Fruit fly (Drosophila melanogaster) whole organism, embryonic: ENCODE data around the gene Vti1b.

Experiments used
- Antp ChIP-seq: fragments of 200-800 bp; sonication (Bioruptor generic); optimal IDR thresholded peaks from 3 replicates; lab custom pipeline; 2016; ENCODE audit warnings: missing biosample characterization, missing genetic modification characterization
- Atf6 ChIP-seq: fragments of 200-800 bp; sonication (Bioruptor generic); IDR thresholded peaks from 2 replicates; pipeline ENCODE4 v1.3.6; 2022; ENCODE audit warnings: missing biosample characterization, missing genetic modification characterization
- CG10431 ChIP-seq: fragments of 200-800 bp; sonication (Bioruptor generic); optimal IDR thresholded peaks from 3 replicates; lab custom pipeline; 2018; ENCODE audit warnings: missing biosample characterization, mild to moderate bottlenecking, missing genetic modification characterization
- CG1233 ChIP-seq: fragments of 200-800 bp; sonication (Bioruptor generic); optimal IDR thresholded peaks from 4 replicates; lab custom pipeline; 2018; ENCODE audit warnings: missing biosample characterization, mild to moderate bottlenecking, missing genetic modification characterization
- CG12659 ChIP-seq: fragments of 200-800 bp; sonication (Bioruptor generic); optimal IDR thresholded peaks from 3 replicates; lab custom pipeline; 2017; ENCODE audit warnings: mild to moderate bottlenecking, missing biosample characterization, missing genetic modification reagents, missing genetic modification characterization
- CG12942 ChIP-seq: fragments of 200-800 bp; sonication (Bioruptor generic); optimal IDR thresholded peaks from 3 replicates; lab custom pipeline; 2016; ENCODE audit warnings: missing biosample characterization, missing genetic modification characterization
- CG15073 ChIP-seq: fragments of 200-800 bp; sonication (Bioruptor generic); optimal IDR thresholded peaks from 2 replicates; lab custom pipeline; 2016; ENCODE audit warnings: missing biosample characterization, missing genetic modification characterization
- CG1529 ChIP-seq: fragments of 200-800 bp; sonication (Bioruptor generic); optimal IDR thresholded peaks from 3 replicates; lab custom pipeline; 2018; ENCODE audit warnings: missing biosample characterization, missing genetic modification characterization
- CG16813 ChIP-seq: fragments of 200-800 bp; sonication (Bioruptor generic); IDR thresholded peaks from 3 replicates; pipeline ENCODE4 v1.3.6; 2022; ENCODE audit warnings: missing biosample characterization, missing genetic modification characterization; ENCODE audit not compliant: partially characterized antibody
- CG17186 ChIP-seq: fragments of 200-800 bp; sonication (Bioruptor generic); optimal IDR thresholded peaks from 3 replicates; lab custom pipeline; 2017; ENCODE audit warnings: missing biosample characterization, missing genetic modification reagents, missing genetic modification characterization
- CG18476 ChIP-seq: fragments of 200-800 bp; sonication (Bioruptor generic); optimal IDR thresholded peaks from 2 replicates; lab custom pipeline; 2016; ENCODE audit warnings: missing biosample characterization, mild to moderate bottlenecking, missing genetic modification characterization
- CG18599 ChIP-seq: fragments of 200-800 bp; sonication (Bioruptor generic); optimal IDR thresholded peaks from 3 replicates; lab custom pipeline; 2017; ENCODE audit warnings: missing biosample characterization, missing genetic modification characterization, mild to moderate bottlenecking, moderate library complexity, missing genetic modification reagents
- CG31388 ChIP-seq: fragments of 200-800 bp; sonication (Bioruptor generic); optimal IDR thresholded peaks from 2 replicates; lab custom pipeline; 2016; ENCODE audit warnings: missing biosample characterization, missing genetic modification characterization
- CG32767 ChIP-seq: fragments of 200-800 bp; sonication (Bioruptor generic); IDR thresholded peaks from 2 replicates; pipeline ENCODE4 v1.3.6; 2022; ENCODE audit warnings: missing biosample characterization, missing genetic modification characterization
- CG3407 ChIP-seq: fragments of 200-800 bp; sonication (Bioruptor generic); optimal IDR thresholded peaks from 2 replicates; lab custom pipeline; 2018; ENCODE audit warnings: missing biosample characterization, mild to moderate bottlenecking, missing genetic modification characterization
- CG5245 ChIP-seq: fragments of 200-800 bp; sonication (Bioruptor generic); optimal IDR thresholded peaks from 3 replicates; lab custom pipeline; 2016; ENCODE audit warnings: missing biosample characterization, missing genetic modification characterization
- CG7928 ChIP-seq: fragments of 200-800 bp; sonication (Bioruptor generic); optimal IDR thresholded peaks from 2 replicates; lab custom pipeline; 2017; ENCODE audit warnings: missing biosample characterization, mild to moderate bottlenecking, missing genetic modification characterization
- CG8478 ChIP-seq: fragments of >200 bp; optimal IDR thresholded peaks from 2 replicates; lab custom pipeline; 2018
- CG9932 ChIP-seq: fragments of 200-800 bp; sonication (Bioruptor generic); IDR thresholded peaks from 2 replicates; pipeline ENCODE4 v1.3.6; 2022; ENCODE audit warnings: missing biosample characterization, missing genetic modification characterization
- Camta ChIP-seq: fragments of 200-800 bp; sonication (Bioruptor generic); optimal IDR thresholded peaks from 2 replicates; lab custom pipeline; 2016; ENCODE audit warnings: missing biosample characterization, missing genetic modification characterization
- Chrac-16 ChIP-seq: fragments of 200-800 bp; sonication (Bioruptor generic); optimal IDR thresholded peaks from 3 replicates; lab custom pipeline; 2016; ENCODE audit warnings: missing biosample characterization, missing genetic modification characterization
- CkIIα-i1 ChIP-seq: fragments of 200-800 bp; sonication (Bioruptor generic); IDR thresholded peaks from 2 replicates; pipeline ENCODE4 v1.3.6; 2022; ENCODE audit warnings: missing biosample characterization, missing genetic modification characterization
- Doc2 ChIP-seq: fragments of 200-800 bp; sonication (Bioruptor generic); IDR thresholded peaks from 2 replicates; pipeline ENCODE4 v1.3.6; 2022; ENCODE audit warnings: missing biosample characterization, missing genetic modification characterization
- H15 ChIP-seq: fragments of 200-800 bp; sonication (Bioruptor generic); IDR thresholded peaks from 3 replicates; pipeline ENCODE4 v1.3.6; 2022; ENCODE audit warnings: missing biosample characterization, missing genetic modification characterization
- Hand ChIP-seq: fragments of 200-800 bp; sonication (Bioruptor generic); optimal IDR thresholded peaks from 2 replicates; lab custom pipeline; 2017; ENCODE audit warnings: mild to moderate bottlenecking, missing biosample characterization, missing genetic modification reagents, missing genetic modification characterization
- Kr ChIP-seq: fragments of 200-800 bp; sonication (Bioruptor generic); optimal IDR thresholded peaks from 2 replicates; lab custom pipeline; 2017; ENCODE audit warnings: missing biosample characterization, mild to moderate bottlenecking, missing genetic modification characterization
- Lhr ChIP-seq: fragments of 200-800 bp; sonication (Bioruptor generic); optimal IDR thresholded peaks from 3 replicates; lab custom pipeline; 2017; ENCODE audit warnings: mild to moderate bottlenecking, missing biosample characterization, missing genetic modification reagents, missing genetic modification characterization
- Max ChIP-seq: fragments of 200-800 bp; sonication (Bioruptor generic); optimal IDR thresholded peaks from 2 replicates; lab custom pipeline; 2016; ENCODE audit warnings: missing biosample characterization, mild to moderate bottlenecking, missing genetic modification characterization
- NFAT ChIP-seq: fragments of 200-800 bp; sonication (Bioruptor generic); IDR thresholded peaks from 2 replicates; pipeline ENCODE4 v1.3.6; 2022; ENCODE audit warnings: missing biosample characterization, missing genetic modification characterization
- Side ChIP-seq: fragments of 200-800 bp; sonication (Bioruptor generic); optimal IDR thresholded peaks from 2 replicates; lab custom pipeline; 2016; ENCODE audit warnings: missing biosample characterization, missing genetic modification characterization
- Taf1 ChIP-seq: fragments of 200-800 bp; sonication (Bioruptor generic); IDR thresholded peaks from 2 replicates; pipeline ENCODE4 v1.3.6; 2022; ENCODE audit warnings: missing biosample characterization, missing genetic modification characterization
- bbx ChIP-seq: fragments of 200-800 bp; sonication (Bioruptor generic); IDR thresholded peaks from 2 replicates; pipeline ENCODE4 v1.3.6; 2022; ENCODE audit warnings: missing biosample characterization, missing genetic modification characterization; ENCODE audit not compliant: partially characterized antibody
- chn ChIP-seq: fragments of 200-800 bp; sonication (Bioruptor generic); optimal IDR thresholded peaks from 2 replicates; lab custom pipeline; 2016; ENCODE audit warnings: missing biosample characterization, missing genetic modification characterization
- crc ChIP-seq: fragments of 200-800 bp; sonication (Bioruptor generic); optimal IDR thresholded peaks from 2 replicates; lab custom pipeline; 2016; ENCODE audit warnings: missing biosample characterization, missing genetic modification characterization
- esg ChIP-seq: fragments of 200-800 bp; sonication (Bioruptor generic); conservative IDR thresholded peaks from 2 replicates; pipeline ENCODE4 v1.3.6; 2022; ENCODE audit warnings: missing biosample characterization, missing genetic modification characterization
- fru ChIP-seq: fragments of >200 bp; optimal IDR thresholded peaks from 2 replicates; lab custom pipeline; 2017
- ftz-f1 ChIP-seq: fragments of 200-800 bp; sonication (Bioruptor generic); optimal IDR thresholded peaks from 2 replicates; lab custom pipeline; 2016; ENCODE audit warnings: missing biosample characterization, missing genetic modification characterization
- gcm ChIP-seq: fragments of 200-800 bp; sonication (Bioruptor generic); optimal IDR thresholded peaks from 2 replicates; lab custom pipeline; 2019; ENCODE audit warnings: missing biosample characterization, mild to moderate bottlenecking, missing genetic modification characterization, moderate library complexity
- ham ChIP-seq: fragments of 200-800 bp; sonication (Bioruptor generic); IDR thresholded peaks from 2 replicates; pipeline ENCODE4 v1.3.6; 2022; ENCODE audit warnings: missing biosample characterization, missing genetic modification characterization
- hkb ChIP-seq, 2 experiments: fragments of 200-800 bp in 1 of 2; fragments of >200 bp in 1 of 2; sonication (Bioruptor generic) in 1 of 2; IDR thresholded peaks in 1 of 2; optimal IDR thresholded peaks in 1 of 2; 2 replicates each; pipeline versions ENCODE4 v1.3.6 to Lab custom; 2017 to 2022; ENCODE audit warnings: missing biosample characterization in 1 of 2, missing genetic modification characterization in 1 of 2
- inv ChIP-seq: fragments of 200-800 bp; sonication (Bioruptor generic); IDR thresholded peaks from 2 replicates; pipeline ENCODE4 v1.3.6; 2022; ENCODE audit warnings: missing biosample characterization, missing genetic modification characterization; ENCODE audit not compliant: partially characterized antibody
- jing ChIP-seq: fragments of 200-800 bp; sonication (Bioruptor generic); optimal IDR thresholded peaks from 2 replicates; lab custom pipeline; 2018; ENCODE audit warnings: missing biosample characterization, mild to moderate bottlenecking, missing genetic modification characterization
- klu ChIP-seq: fragments of 200-800 bp; sonication (Bioruptor generic); IDR thresholded peaks from 2 replicates; pipeline ENCODE4 v1.3.6; 2022; ENCODE audit warnings: missing biosample characterization, missing genetic modification characterization
- otp ChIP-seq: fragments of 200-800 bp; sonication (Bioruptor generic); IDR thresholded peaks from 3 replicates; pipeline ENCODE4, ENCODE4 v1.3.6; 2022; ENCODE audit warnings: missing biosample characterization, missing genetic modification characterization
- p53 ChIP-seq: fragments of 200-800 bp; sonication (Bioruptor generic); optimal IDR thresholded peaks from 2 replicates; lab custom pipeline; 2016; ENCODE audit warnings: missing biosample characterization, missing genetic modification characterization
- pfk ChIP-seq: fragments of 200-800 bp; sonication (Bioruptor generic); optimal IDR thresholded peaks from 2 replicates; lab custom pipeline; 2018; ENCODE audit warnings: missing biosample characterization, mild to moderate bottlenecking, missing genetic modification characterization, moderate library complexity
- pum ChIP-seq: fragments of 200-800 bp; sonication (Bioruptor generic); optimal IDR thresholded peaks from 2 replicates; lab custom pipeline; 2016; ENCODE audit warnings: missing biosample characterization, missing genetic modification characterization
- run ChIP-seq: fragments of 200-800 bp; sonication (Bioruptor generic); optimal IDR thresholded peaks from 3 replicates; lab custom pipeline; 2018; ENCODE audit warnings: missing biosample characterization, mild to moderate bottlenecking, missing genetic modification characterization
- slou ChIP-seq: fragments of 200-800 bp; sonication (Bioruptor generic); optimal IDR thresholded peaks from 3 replicates; lab custom pipeline; 2016; ENCODE audit warnings: missing biosample characterization, missing genetic modification characterization
- tgo ChIP-seq: fragments of 200-800 bp; sonication (Bioruptor generic); IDR thresholded peaks from 3 replicates; pipeline ENCODE4 v1.3.6; 2022; ENCODE audit warnings: missing biosample characterization, missing genetic modification characterization
- toy ChIP-seq: fragments of 200-800 bp; sonication (Bioruptor generic); IDR thresholded peaks from 2 replicates; pipeline ENCODE4 v1.3.6; 2022; ENCODE audit warnings: missing biosample characterization, missing genetic modification characterization
- wek ChIP-seq: fragments of 200-800 bp; sonication (Bioruptor generic); optimal IDR thresholded peaks from 3 replicates; lab custom pipeline; 2018; ENCODE audit warnings: missing biosample characterization, mild to moderate bottlenecking, missing genetic modification characterization, moderate library complexity

Vti1b gene

DNA sequence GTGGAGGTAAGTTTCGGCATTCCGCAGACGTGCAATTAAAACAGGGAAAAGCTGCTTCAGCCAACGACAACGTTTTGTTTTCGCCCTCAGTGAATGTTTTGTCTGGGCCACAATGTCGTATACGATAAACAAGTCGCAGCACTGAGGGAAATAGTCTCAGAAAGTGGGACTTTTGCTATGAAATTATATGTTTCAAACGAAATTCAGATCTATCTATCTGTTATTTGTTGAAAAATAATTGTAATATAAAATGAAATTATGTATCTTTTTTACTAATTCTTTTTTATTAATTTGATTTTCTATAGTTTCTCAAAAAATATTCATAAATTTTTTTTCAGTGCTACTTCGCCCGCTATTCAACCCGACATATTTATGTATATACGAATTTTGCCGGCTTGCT, 3.4 kb upstream of the Vti1b start (continued):
- TF ChIP-seq gcm = no peak
- TF ChIP-seq CG5245 (GFP tag; lab: Kevin White, UChicago) = no peak
- TF ChIP-seq pfk = no peak
- no peak for TF ChIP-seq Camta
- TF ChIP-seq CkIIα-i1 = no peak
- TF ChIP-seq chn (GFP tag; lab: Kevin White, UChicago) = no peak
- TF ChIP-seq CG3407 = peak; percentile 9
- TF ChIP-seq CG1233 = no peak
- no peak for TF ChIP-seq p53 (GFP tag; lab: Kevin White, UChicago)
- peak; percentile 51 for TF ChIP-seq Chrac-16
- no peak for TF ChIP-seq crc (GFP tag; lab: Kevin White, UChicago)
- no peak for TF ChIP-seq CG1529 (GFP tag; lab: Kevin White, UChicago)
- no peak for TF ChIP-seq Hand (GFP tag; lab: Kevin White, UChicago)
- TF ChIP-seq jing (GFP tag; lab: Kevin White, UChicago) = no peak
- TF ChIP-seq klu (GFP tag; lab: Robert Waterston, UW) = peak; percentile 40
- no peak for TF ChIP-seq Doc2 (GFP tag; lab: Robert Waterston, UW)
- TF ChIP-seq pum (GFP tag; lab: Kevin White, UChicago) = no peak
- no peak for TF ChIP-seq Taf1 (GFP tag; lab: Robert Waterston, UW)
- no peak for TF ChIP-seq CG16813
- no peak for TF ChIP-seq CG15073
- TF ChIP-seq CG32767 = 0 out of 2 replicates have a peak, but pooled peaks have one; percentile 47
- TF ChIP-seq H15 = 0 out of 3 replicates have a peak, but pooled peaks have one; percentile 37
- TF ChIP-seq wek = no peak
- TF ChIP-seq CG17186 (GFP tag; lab: Kevin White, UChicago) = no peak
- TF ChIP-seq inv (GFP tag; lab: Robert Waterston, UW) = no peak
- TF ChIP-seq Lhr = no peak
- peak; percentile 56 for TF ChIP-seq tgo (GFP tag; lab: Robert Waterston, UW)
- TF ChIP-seq Max (GFP tag; lab: Kevin White, UChicago) = no peak
- no peak for TF ChIP-seq ftz-f1 (GFP tag; lab: Kevin White, UChicago)
- TF ChIP-seq esg = no peak
- TF ChIP-seq CG18599 = peak; percentile 36
- TF ChIP-seq toy (GFP tag; lab: Robert Waterston, UW) = no peak
- peak; percentile 28 for TF ChIP-seq CG12942
- TF ChIP-seq Kr (GFP tag; lab: Kevin White, UChicago) = no peak
- TF ChIP-seq Atf6 = peak; percentile 62; the same call in 1 of the 2 replicates
- no peak for TF ChIP-seq hkb (optimal IDR thresholded peaks at IDR 0.05; lab: Kevin White, UChicago)
- peak; percentile 67; the same call in 1 of the 2 replicates for TF ChIP-seq hkb (GFP tag; IDR thresholded peaks at IDR 0.05; lab: Robert Waterston, UW)
- TF ChIP-seq Side (GFP tag; lab: Kevin White, UChicago) = no peak
- no peak for TF ChIP-seq CG7928
- peak; percentile 36 for TF ChIP-seq CG12659
- TF ChIP-seq CG18476 (GFP tag; lab: Kevin White, UChicago) = no peak
- no peak for TF ChIP-seq otp (GFP tag; lab: Robert Waterston, UW)
- TF ChIP-seq CG10431 (GFP tag; lab: Kevin White, UChicago) = no peak
- no peak for TF ChIP-seq bbx (GFP tag; lab: Robert Waterston, UW)
- TF ChIP-seq CG8478 (lab: Kevin White, UChicago) = no peak
- peak; percentile 43; the same call in 1 of the 2 replicates for TF ChIP-seq NFAT (GFP tag; lab: Robert Waterston, UW)
- TF ChIP-seq CG31388 (GFP tag; lab: Kevin White, UChicago) = no peak
- no peak for TF ChIP-seq slou (GFP tag; lab: Kevin White, UChicago)
- TF ChIP-seq ham = no peak
- TF ChIP-seq fru (lab: Kevin White, UChicago) = no peak
- TF ChIP-seq run (tag; lab: Kevin White, UChicago) = peak; percentile 30
- no peak for TF ChIP-seq Antp
- peak; percentile 73 for TF ChIP-seq CG9932 (GFP tag; lab: Robert Waterston, UW)
